Worm (Caenorhabditis elegans) whole organism, L2 larva: ENCODE data around the gene clec-171.

Experiments used
- C34F6.9 ChIP-seq: fragments of 150-350 bp; optimal IDR thresholded peaks from 2 replicates; lab custom pipeline; 2014; ENCODE audit warnings: missing biosample characterization, missing genetic modification characterization
- R02D3.7 ChIP-seq: fragments of 150-350 bp; optimal IDR thresholded peaks from 2 replicates; lab custom pipeline; 2014; ENCODE audit warnings: missing biosample characterization, missing genetic modification characterization
- Y55F3AM.14 ChIP-seq: fragments of 200-800 bp; sonication (Bioruptor generic); optimal IDR thresholded peaks from 2 replicates; lab custom pipeline; 2018; ENCODE audit warnings: mild to moderate bottlenecking, missing genetic modification characterization, missing compliant biosample characterization
- ZK546.5 ChIP-seq: sonication (generic microtip); optimal IDR thresholded peaks from 2 replicates; lab custom pipeline; 2017; ENCODE audit warnings: missing biosample characterization, missing genetic modification characterization
- alr-1 ChIP-seq: fragments of 150-350 bp; optimal IDR thresholded peaks from 2 replicates; lab custom pipeline; 2014; ENCODE audit warnings: missing biosample characterization, missing genetic modification characterization
- aly-2 ChIP-seq: fragments of 150-350 bp; optimal IDR thresholded peaks from 2 replicates; lab custom pipeline; 2014; ENCODE audit warnings: missing biosample characterization, missing genetic modification characterization
- blmp-1 ChIP-seq: sonication (generic microtip); optimal IDR thresholded peaks from 2 replicates; lab custom pipeline; 2017; ENCODE audit warnings: missing genetic modification characterization, mild to moderate bottlenecking, missing compliant biosample characterization, antibody characterized with exemption, moderate library complexity; ENCODE audit not compliant: insufficient read depth
- ceh-16 ChIP-seq: fragments of 150-350 bp; optimal IDR thresholded peaks from 2 replicates; lab custom pipeline; 2014; ENCODE audit warnings: missing biosample characterization, missing genetic modification characterization
- crh-2 ChIP-seq: sonication (generic microtip); optimal IDR thresholded peaks from 2 replicates; lab custom pipeline; 2017; ENCODE audit warnings: missing biosample characterization, missing genetic modification characterization
- elt-3 ChIP-seq: sonication (generic microtip); optimal IDR thresholded peaks from 2 replicates; lab custom pipeline; 2017; ENCODE audit warnings: missing biosample characterization, missing genetic modification characterization
- lin-11 ChIP-seq: fragments of 150-350 bp; sonication (generic microtip); optimal IDR thresholded peaks from 2 replicates; lab custom pipeline; 2014; ENCODE audit warnings: missing biosample characterization, missing genetic modification characterization, inconsistent platforms, mixed read lengths
- lsy-2 ChIP-seq, 2 experiments: fragments of 150-350 bp in 1 of 2; sonication (generic microtip) in 1 of 2; optimal IDR thresholded peaks; 2 replicates each; lab custom pipeline; 2014 to 2017; ENCODE audit warnings: missing biosample characterization in 2 of 2, missing genetic modification characterization in 2 of 2
- mbf-1 ChIP-seq: sonication (generic microtip); optimal IDR thresholded peaks from 2 replicates; lab custom pipeline; 2017; ENCODE audit warnings: missing biosample characterization, missing genetic modification characterization
- mdl-1 ChIP-seq, 2 experiments: fragments of 150-350 bp in 1 of 2; sonication (generic microtip) in 1 of 2; optimal IDR thresholded peaks; 2 replicates each; lab custom pipeline; 2017; ENCODE audit warnings: missing biosample characterization in 2 of 2, missing genetic modification characterization in 2 of 2
- nhr-11 ChIP-seq: fragments of 150-350 bp; optimal IDR thresholded peaks from 2 replicates; lab custom pipeline; 2014; ENCODE audit warnings: missing biosample characterization, missing genetic modification characterization
- nhr-129 ChIP-seq: fragments of 150-350 bp; optimal IDR thresholded peaks from 2 replicates; lab custom pipeline; 2014; ENCODE audit warnings: missing biosample characterization, missing genetic modification characterization
- nhr-23 ChIP-seq: fragments of 150-350 bp; optimal IDR thresholded peaks from 2 replicates; lab custom pipeline; 2014; ENCODE audit warnings: missing biosample characterization, missing genetic modification reagents, missing genetic modification characterization
- nhr-237 ChIP-seq: fragments of 150-350 bp; optimal IDR thresholded peaks from 2 replicates; lab custom pipeline; 2014; ENCODE audit warnings: missing biosample characterization, missing genetic modification characterization
- nhr-25 ChIP-seq: fragments of 150-350 bp; sonication (generic microtip); optimal IDR thresholded peaks from 3 replicates; lab custom pipeline; 2014; ENCODE audit warnings: missing biosample characterization, missing genetic modification characterization
- sma-3 ChIP-seq: sonication (generic microtip); optimal IDR thresholded peaks from 2 replicates; lab custom pipeline; 2016; ENCODE audit warnings: missing genetic modification reagents, missing genetic modification characterization, missing compliant biosample characterization
- snpc-4 ChIP-seq: fragments of 150-350 bp; optimal IDR thresholded peaks from 2 replicates; lab custom pipeline; 2014; ENCODE audit warnings: missing biosample characterization, missing genetic modification characterization
- unc-39 ChIP-seq: fragments of 150-350 bp; optimal IDR thresholded peaks from 2 replicates; lab custom pipeline; 2014; ENCODE audit warnings: missing biosample characterization, missing genetic modification characterization
- unc-55 ChIP-seq: fragments of 150-350 bp; sonication (generic microtip); optimal IDR thresholded peaks from 3 replicates; lab custom pipeline; 2014; ENCODE audit warnings: missing biosample characterization, missing genetic modification reagents, missing genetic modification characterization
- unc-62 ChIP-seq: fragments of 150-350 bp; optimal IDR thresholded peaks from 2 replicates; lab custom pipeline; 2014; ENCODE audit warnings: missing biosample characterization, missing genetic modification reagents, missing genetic modification characterization
- zag-1 ChIP-seq: fragments of 150-350 bp; optimal IDR thresholded peaks from 2 replicates; lab custom pipeline; 2014; ENCODE audit warnings: missing biosample characterization, missing genetic modification characterization
- ztf-1 ChIP-seq: fragments of 200-800 bp; sonication (Bioruptor generic); conservative IDR thresholded peaks from 2 replicates; pipeline ENCODE4 v1.3.6; 2022; ENCODE audit warnings: missing genetic modification characterization, missing compliant biosample characterization
- ztf-11 ChIP-seq: sonication (generic microtip); optimal IDR thresholded peaks from 2 replicates; lab custom pipeline; 2017; ENCODE audit warnings: missing biosample characterization, missing genetic modification characterization

The clec-171 gene

DNA sequence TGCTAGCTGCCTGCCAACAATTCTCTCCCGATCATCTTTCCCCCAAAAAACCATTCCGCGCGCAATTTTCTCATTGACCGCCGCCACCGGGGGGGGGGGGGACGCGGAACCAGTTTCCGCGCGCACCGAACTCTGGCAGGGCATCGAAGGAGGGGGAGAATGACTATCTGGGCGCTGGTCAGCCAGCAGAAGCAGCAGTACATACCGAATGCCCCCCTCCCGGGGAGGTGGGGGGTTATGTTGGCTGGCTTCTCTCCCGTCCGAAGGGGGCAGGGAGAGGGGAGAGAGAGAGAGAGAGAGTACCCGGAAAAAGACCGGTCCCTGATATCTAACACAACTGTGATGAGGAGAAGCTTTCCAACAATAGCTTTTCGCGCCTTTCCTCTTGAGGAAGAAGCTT lies 49.5 kb downstream of the clec-171 start:
- no peak for TF ChIP-seq zag-1 (tag; lab: Kevin White, UChicago)
- no peak for TF ChIP-seq nhr-129 (tag; lab: Kevin White, UChicago)
- TF ChIP-seq unc-39 (tag; lab: Kevin White, UChicago): no peak
- no peak for TF ChIP-seq Y55F3AM.14 (GFP tag; lab: Kevin White, UChicago)
- TF ChIP-seq C34F6.9: no peak
- no peak for TF ChIP-seq aly-2 (tag; lab: Kevin White, UChicago)
- TF ChIP-seq ztf-1 (GFP tag; lab: Robert Waterston, UW): no peak
- TF ChIP-seq crh-2 (tag; lab: Kevin White, UChicago): no peak
- no peak for TF ChIP-seq ZK546.5
- TF ChIP-seq unc-62: no peak
- no peak for TF ChIP-seq lin-11 (tag; lab: Kevin White, UChicago)
- TF ChIP-seq snpc-4: no peak
- no peak for TF ChIP-seq R02D3.7 (tag; lab: Kevin White, UChicago)
- no peak for TF ChIP-seq unc-55 (GFP tag; lab: Kevin White, UChicago)
- no peak for TF ChIP-seq nhr-11
- TF ChIP-seq lsy-2 (tag; optimal IDR thresholded peaks at IDR 0.05; lab: Kevin White, UChicago): no peak
- TF ChIP-seq mdl-1 (tag; optimal IDR thresholded peaks at IDR 0.05; lab: Kevin White, UChicago): no peak
- no peak for TF ChIP-seq sma-3 (GFP tag; lab: Kevin White, UChicago)
- no peak for TF ChIP-seq elt-3 (tag; lab: Kevin White, UChicago)
- TF ChIP-seq blmp-1: no peak

DNA sequence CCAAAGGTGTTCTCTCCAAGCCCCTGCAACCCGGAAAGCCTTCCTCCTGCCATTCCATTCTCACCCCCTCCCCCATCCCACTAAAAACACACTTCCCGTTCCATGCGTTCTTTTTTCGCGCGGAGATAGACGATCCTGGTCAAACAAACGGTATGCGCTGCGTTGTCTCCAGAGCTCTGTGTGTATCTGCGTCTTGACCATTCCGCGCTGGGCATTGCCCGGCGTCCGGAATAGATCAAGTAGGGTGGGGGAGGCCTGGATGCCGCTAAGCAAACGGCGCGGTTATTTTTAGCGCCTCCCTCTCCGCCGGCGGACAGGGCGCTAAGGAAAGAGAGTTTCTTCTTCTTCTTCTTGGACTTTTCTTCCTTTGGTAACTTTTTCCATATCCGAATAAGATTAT lies 51.9 kb downstream of the clec-171 start:
- TF ChIP-seq ztf-11 (tag; lab: Kevin White, UChicago) (no peak), ZK546.5 (no peak), unc-39 (tag; lab: Kevin White, UChicago) (no peak), nhr-23 (tag; lab: Kevin White, UChicago) (no peak), sma-3 (GFP tag; lab: Kevin White, UChicago) (no peak), ceh-16 (tag; lab: Kevin White, UChicago) (no peak), nhr-25 (tag; lab: Kevin White, UChicago) (no peak), Y55F3AM.14 (GFP tag; lab: Kevin White, UChicago) (no peak), mbf-1 (no peak), nhr-237 (tag; lab: Kevin White, UChicago) (no peak), alr-1 (no peak)
- TF ChIP-seq, all 48 proteins: peak for 0
